Fruit fly (Drosophila melanogaster): ENCODE results near the gene CG1092.

- no peak for TF ChIP-seq CTCF (optimal IDR thresholded peaks at IDR 0.05)
- no peak for TF ChIP-seq CG8478 (optimal IDR thresholded peaks at IDR 0.05)
These were observed 15.3 kb upstream of the CG1092 start, which contains the start of gene TwdlG for dm6 chr3R:4251241-4251640.
